Worm (Caenorhabditis elegans): ENCODE results near the gene M03E7.1.
A peak's percentile ranks its signal among the peaks of the same experiment; 100 is the strongest.

Gene M03E7.1

DNA sequence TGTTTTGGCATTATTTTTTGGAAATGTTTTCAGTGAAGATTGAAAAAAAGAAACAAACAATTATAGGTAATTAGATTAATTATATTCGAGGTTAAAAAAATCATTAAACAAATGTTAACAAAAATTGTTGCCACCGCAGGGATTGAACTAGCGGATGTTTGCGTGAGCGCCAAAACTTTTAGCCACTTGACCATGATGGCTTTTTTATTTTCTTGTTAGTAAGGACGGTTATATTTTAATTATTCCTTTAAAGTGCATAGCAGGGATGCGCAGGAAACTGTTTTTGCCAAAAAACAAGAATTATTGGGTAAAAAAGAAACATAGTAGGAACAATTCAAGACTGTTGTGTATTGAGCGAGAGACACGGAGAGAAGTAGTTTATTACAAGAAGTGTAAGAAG, 45.8 kb downstream of the M03E7.1 start (continued):
- TF ChIP-seq hmg-1.2 (GFP tag; IDR thresholded peaks at IDR 0.05) (peak; percentile 65), egl-18 (GFP tag; IDR thresholded peaks at IDR 0.05) (no peak), mxl-1 (tag; optimal IDR thresholded peaks at IDR 0.05) (peak; percentile 59), fkh-3 (tag; optimal IDR thresholded peaks at IDR 0.05) (peak; percentile 81), ets-4 (GFP tag; optimal IDR thresholded peaks at IDR 0.05) (no peak), F57A8.1 (GFP tag; optimal IDR thresholded peaks at IDR 0.05) (no peak), nhr-120 (GFP tag; IDR thresholded peaks at IDR 0.05) (0 out of 2 replicates have a peak, but pooled peaks have one; percentile 82), unc-62 (GFP tag; optimal IDR thresholded peaks at IDR 0.05) (no peak), dpff-1 (tag; optimal IDR thresholded peaks at IDR 0.05) (peak; percentile 56), B0035.1 (tag; optimal IDR thresholded peaks at IDR 0.05) (peak; percentile 57), cebp-2 (GFP tag; IDR thresholded peaks at IDR 0.05) (peak; percentile 94), ekl-4 (GFP tag; IDR thresholded peaks at IDR 0.05) (peak; percentile 69), Y53G8AR.9 (GFP tag; conservative IDR thresholded peaks at IDR 0.05) (peak; percentile 84), C06A6.2 (GFP tag; conservative IDR thresholded peaks at IDR 0.05) (0 out of 2 replicates have a peak, but pooled peaks have one; percentile 34), lag-1 (GFP tag; IDR thresholded peaks at IDR 0.05) (no peak), xnd-1 (tag; optimal IDR thresholded peaks at IDR 0.05) (peak; percentile 52), mcd-1 (GFP tag; IDR thresholded peaks at IDR 0.05) (peak; percentile 28; the same call in 1 of the 2 replicates), sea-2 (GFP tag; IDR thresholded peaks at IDR 0.05) (no peak), ceh-79 (tag; optimal IDR thresholded peaks at IDR 0.05) (peak; percentile 56), pha-4 (tag; optimal IDR thresholded peaks at IDR 0.05) (no peak), F49E8.2 (tag; optimal IDR thresholded peaks at IDR 0.05; ENCODE audit: insufficient read depth) (peak; percentile 72), efl-1 (GFP tag; optimal IDR thresholded peaks at IDR 0.05) (peak; percentile 13), egrh-3 (GFP tag; IDR thresholded peaks at IDR 0.05) (no peak), lin-54 (GFP tag; optimal IDR thresholded peaks at IDR 0.05) (peak; percentile 76), Y67H2A.10 (GFP tag; conservative IDR thresholded peaks at IDR 0.05) (no peak), rcor-1 (GFP tag; IDR thresholded peaks at IDR 0.05) (peak; percentile 81), zim-3 (tag; optimal IDR thresholded peaks at IDR 0.05) (peak; percentile 92), Y79H2A.3 (GFP tag; conservative IDR thresholded peaks at IDR 0.05) (0 out of 2 replicates have a peak, but pooled peaks have one; percentile 34), T26A5.8 (tag; optimal IDR thresholded peaks at IDR 0.05) (peak; percentile 84), pbrm-1 (GFP tag; IDR thresholded peaks at IDR 0.05) (peak; percentile 77), repo-1 (tag; optimal IDR thresholded peaks at IDR 0.05) (peak; percentile 79), D2030.7 (GFP tag; IDR thresholded peaks at IDR 0.05) (peak; percentile 73), ztf-6 (GFP tag; IDR thresholded peaks at IDR 0.05) (peak; percentile 70; the same call in 1 of the 2 replicates), T07F8.4 (tag; optimal IDR thresholded peaks at IDR 0.05) (peak; percentile 36), nhr-27 (tag; optimal IDR thresholded peaks at IDR 0.05) (no peak), K11D2.4 (GFP tag; IDR thresholded peaks at IDR 0.05) (no peak), madf-6 (GFP tag; IDR thresholded peaks at IDR 0.05) (peak; percentile 81), F23B12.7 (tag; optimal IDR thresholded peaks at IDR 0.05; ENCODE audit: insufficient read depth) (no peak), akir-1 (GFP tag; optimal IDR thresholded peaks at IDR 0.05) (no peak), aptf-2 (GFP tag; conservative IDR thresholded peaks at IDR 0.05) (no peak), ztf-3 (GFP tag; optimal IDR thresholded peaks at IDR 0.05) (no peak), madf-8 (GFP tag; conservative IDR thresholded peaks at IDR 0.05) (no peak; the same call in 1 of the 2 replicates), F39B2.1 (GFP tag; IDR thresholded peaks at IDR 0.05) (0 out of 2 replicates have a peak, but pooled peaks have one; percentile 64), hmg-20 (GFP tag; IDR thresholded peaks at IDR 0.05) (peak; percentile 80; the same call in 1 of the 2 replicates), attf-5 (GFP tag; optimal IDR thresholded peaks at IDR 0.05) (no peak)
